Worm (Caenorhabditis elegans) whole organism, L2 larva: ENCODE results near the gene egl-43.

Experiments
- C34F6.9 ChIP-seq: fragments of 150-350 bp; optimal IDR thresholded peaks from 2 replicates; lab custom pipeline; 2014; ENCODE audit warnings: missing biosample characterization, missing genetic modification characterization
- F13H6.1 ChIP-seq: sonication (generic microtip); optimal IDR thresholded peaks from 2 replicates; lab custom pipeline; 2016; ENCODE audit warnings: missing genetic modification characterization, missing compliant biosample characterization
- R02D3.7 ChIP-seq: fragments of 150-350 bp; optimal IDR thresholded peaks from 2 replicates; lab custom pipeline; 2014; ENCODE audit warnings: missing biosample characterization, missing genetic modification characterization
- Y55F3AM.14 ChIP-seq: fragments of 200-800 bp; sonication (Bioruptor generic); optimal IDR thresholded peaks from 2 replicates; lab custom pipeline; 2018; ENCODE audit warnings: mild to moderate bottlenecking, missing genetic modification characterization, missing compliant biosample characterization
- aly-2 ChIP-seq: fragments of 150-350 bp; optimal IDR thresholded peaks from 2 replicates; lab custom pipeline; 2014; ENCODE audit warnings: missing biosample characterization, missing genetic modification characterization
- ama-1 ChIP-seq: fragments of 150-350 bp; optimal IDR thresholded peaks from 2 replicates; lab custom pipeline; 2018; ENCODE audit warnings: inconsistent platforms
- ceh-16 ChIP-seq: fragments of 150-350 bp; optimal IDR thresholded peaks from 2 replicates; lab custom pipeline; 2014; ENCODE audit warnings: missing biosample characterization, missing genetic modification characterization
- crh-2 ChIP-seq: sonication (generic microtip); optimal IDR thresholded peaks from 2 replicates; lab custom pipeline; 2017; ENCODE audit warnings: missing biosample characterization, missing genetic modification characterization
- elt-1 ChIP-seq: fragments of 150-350 bp; optimal IDR thresholded peaks from 2 replicates; lab custom pipeline; 2014; ENCODE audit warnings: missing biosample characterization, missing genetic modification characterization
- elt-3 ChIP-seq: sonication (generic microtip); optimal IDR thresholded peaks from 2 replicates; lab custom pipeline; 2017; ENCODE audit warnings: missing biosample characterization, missing genetic modification characterization
- gmeb-1 ChIP-seq: fragments of 150-350 bp; optimal IDR thresholded peaks from 2 replicates; lab custom pipeline; 2014; ENCODE audit warnings: missing biosample characterization, missing genetic modification characterization
- lin-11 ChIP-seq: fragments of 150-350 bp; sonication (generic microtip); optimal IDR thresholded peaks from 2 replicates; lab custom pipeline; 2014; ENCODE audit warnings: missing biosample characterization, missing genetic modification characterization, inconsistent platforms, mixed read lengths
- lin-13 ChIP-seq: fragments of 150-350 bp; optimal IDR thresholded peaks from 2 replicates; lab custom pipeline; 2014; ENCODE audit warnings: missing biosample characterization, missing genetic modification reagents, missing genetic modification characterization
- lin-39 ChIP-seq: fragments of 150-350 bp; optimal IDR thresholded peaks from 2 replicates; lab custom pipeline; 2014; ENCODE audit warnings: missing biosample characterization, missing genetic modification reagents, missing genetic modification characterization
- lsy-2 ChIP-seq, 2 experiments: fragments of 150-350 bp in 1 of 2; sonication (generic microtip) in 1 of 2; optimal IDR thresholded peaks; 2 replicates each; lab custom pipeline; 2014 to 2017; ENCODE audit warnings: missing biosample characterization in 2 of 2, missing genetic modification characterization in 2 of 2
- mab-5 ChIP-seq: fragments of 150-350 bp; optimal IDR thresholded peaks from 2 replicates; lab custom pipeline; 2014; ENCODE audit warnings: missing biosample characterization, missing genetic modification characterization
- mbf-1 ChIP-seq: sonication (generic microtip); optimal IDR thresholded peaks from 2 replicates; lab custom pipeline; 2017; ENCODE audit warnings: missing biosample characterization, missing genetic modification characterization
- mdl-1 ChIP-seq, 2 experiments: fragments of 150-350 bp in 1 of 2; sonication (generic microtip) in 1 of 2; optimal IDR thresholded peaks; 2 replicates each; lab custom pipeline; 2017; ENCODE audit warnings: missing biosample characterization in 2 of 2, missing genetic modification characterization in 2 of 2
- nhr-11 ChIP-seq: fragments of 150-350 bp; optimal IDR thresholded peaks from 2 replicates; lab custom pipeline; 2014; ENCODE audit warnings: missing biosample characterization, missing genetic modification characterization
- nhr-12 ChIP-seq: fragments of 150-350 bp; optimal IDR thresholded peaks from 2 replicates; lab custom pipeline; 2014; ENCODE audit warnings: missing biosample characterization, missing genetic modification characterization
- nhr-129 ChIP-seq: fragments of 150-350 bp; optimal IDR thresholded peaks from 2 replicates; lab custom pipeline; 2014; ENCODE audit warnings: missing biosample characterization, missing genetic modification characterization
- nhr-23 ChIP-seq: fragments of 150-350 bp; optimal IDR thresholded peaks from 2 replicates; lab custom pipeline; 2014; ENCODE audit warnings: missing biosample characterization, missing genetic modification reagents, missing genetic modification characterization
- nhr-237 ChIP-seq: fragments of 150-350 bp; optimal IDR thresholded peaks from 2 replicates; lab custom pipeline; 2014; ENCODE audit warnings: missing biosample characterization, missing genetic modification characterization
- nhr-25 ChIP-seq: fragments of 150-350 bp; sonication (generic microtip); optimal IDR thresholded peaks from 3 replicates; lab custom pipeline; 2014; ENCODE audit warnings: missing biosample characterization, missing genetic modification characterization
- nhr-77 ChIP-seq: fragments of 150-350 bp; optimal IDR thresholded peaks from 2 replicates; lab custom pipeline; 2014; ENCODE audit warnings: missing biosample characterization, missing genetic modification characterization
- peb-1 ChIP-seq: fragments of 150-350 bp; optimal IDR thresholded peaks from 2 replicates; lab custom pipeline; 2014; ENCODE audit warnings: missing biosample characterization, missing genetic modification characterization
- sem-4 ChIP-seq: fragments of 150-350 bp; optimal IDR thresholded peaks from 2 replicates; lab custom pipeline; 2014; ENCODE audit warnings: missing biosample characterization, missing genetic modification reagents, missing genetic modification characterization
- skn-1 ChIP-seq: sonication (generic microtip); optimal IDR thresholded peaks from 2 replicates; lab custom pipeline; 2017; ENCODE audit warnings: missing biosample characterization, missing genetic modification characterization
- sma-3 ChIP-seq: sonication (generic microtip); optimal IDR thresholded peaks from 2 replicates; lab custom pipeline; 2016; ENCODE audit warnings: missing genetic modification reagents, missing genetic modification characterization, missing compliant biosample characterization
- sma-9 ChIP-seq, 2 experiments: fragments of 150-350 bp in 1 of 2; sonication (generic microtip) in 1 of 2; optimal IDR thresholded peaks; 2 replicates each; lab custom pipeline; 2014 to 2016; ENCODE audit warnings: missing genetic modification characterization in 2 of 2, mild to moderate bottlenecking in 1 of 2, missing biosample characterization in 1 of 2, missing compliant biosample characterization in 1 of 2, missing genetic modification reagents in 1 of 2, moderate library complexity in 1 of 2
- snpc-4 ChIP-seq: fragments of 150-350 bp; optimal IDR thresholded peaks from 2 replicates; lab custom pipeline; 2014; ENCODE audit warnings: missing biosample characterization, missing genetic modification characterization
- unc-39 ChIP-seq: fragments of 150-350 bp; optimal IDR thresholded peaks from 2 replicates; lab custom pipeline; 2014; ENCODE audit warnings: missing biosample characterization, missing genetic modification characterization
- unc-55 ChIP-seq: fragments of 150-350 bp; sonication (generic microtip); optimal IDR thresholded peaks from 3 replicates; lab custom pipeline; 2014; ENCODE audit warnings: missing biosample characterization, missing genetic modification reagents, missing genetic modification characterization
- unc-62 ChIP-seq: fragments of 150-350 bp; optimal IDR thresholded peaks from 2 replicates; lab custom pipeline; 2014; ENCODE audit warnings: missing biosample characterization, missing genetic modification reagents, missing genetic modification characterization

egl-43 gene

DNA sequence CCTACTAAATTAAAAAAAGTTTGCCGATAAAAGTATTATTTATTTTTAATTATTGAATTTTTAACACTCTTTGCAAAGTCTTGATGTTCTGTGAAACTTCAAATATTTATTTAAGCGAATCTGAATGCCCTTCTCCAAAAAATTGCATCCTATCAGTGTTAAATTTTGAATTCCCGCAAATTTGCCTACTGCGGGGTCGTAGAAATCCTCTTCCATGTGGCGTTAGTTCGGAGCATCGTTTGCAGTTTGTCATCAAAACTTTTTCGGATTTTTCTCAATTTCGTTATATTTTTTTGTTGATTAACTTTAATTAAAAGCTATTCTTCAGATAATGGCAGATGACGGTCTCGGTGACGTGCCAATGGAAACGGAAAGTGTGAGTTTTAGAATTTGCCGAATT is 14.6 kb upstream of the egl-43 start, which contains the start of gene ufd-3 (continued):
- TF ChIP-seq elt-1 = no peak

DNA sequence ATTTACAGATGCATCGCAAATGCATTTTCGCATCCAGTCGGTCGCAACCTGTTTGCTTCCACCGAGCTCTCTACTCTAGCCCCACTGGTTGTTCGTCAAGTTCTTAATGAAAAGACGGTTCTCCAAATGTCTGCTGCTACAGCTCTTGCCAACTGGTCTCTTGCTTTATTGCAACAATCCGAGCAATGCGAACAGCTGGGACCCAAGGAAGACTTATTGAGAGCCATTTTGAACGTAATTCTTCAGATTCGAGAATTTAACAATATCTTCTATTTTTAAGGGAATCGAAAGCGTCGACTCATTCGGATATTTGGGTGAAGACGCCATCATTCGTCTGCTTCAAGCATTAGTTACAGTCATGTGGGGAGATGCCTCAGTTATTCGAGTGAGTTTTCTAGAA is 11.7 kb upstream of the egl-43 start:
- TF ChIP-seq nhr-129 (no peak), F13H6.1 (no peak), lin-39 (tag; lab: Kevin White, UChicago) (no peak), nhr-237 (tag; lab: Kevin White, UChicago) (no peak), snpc-4 (tag; lab: Kevin White, UChicago) (no peak), peb-1 (tag; lab: Kevin White, UChicago) (no peak), Y55F3AM.14 (GFP tag; lab: Kevin White, UChicago) (no peak), mdl-1 (tag; optimal IDR thresholded peaks at IDR 0.05; lab: Kevin White, UChicago) (no peak), ama-1 (no peak), elt-3 (tag; lab: Kevin White, UChicago) (no peak), nhr-25 (tag; lab: Kevin White, UChicago) (no peak), nhr-12 (tag; lab: Kevin White, UChicago) (no peak), sma-3 (GFP tag; lab: Kevin White, UChicago) (no peak), unc-39 (tag; lab: Kevin White, UChicago) (no peak), skn-1 (tag; lab: Kevin White, UChicago) (no peak), lin-13 (GFP tag; lab: Kevin White, UChicago) (no peak), lsy-2 (tag; optimal IDR thresholded peaks at IDR 0.05; lab: Kevin White, UChicago) (no peak)

DNA sequence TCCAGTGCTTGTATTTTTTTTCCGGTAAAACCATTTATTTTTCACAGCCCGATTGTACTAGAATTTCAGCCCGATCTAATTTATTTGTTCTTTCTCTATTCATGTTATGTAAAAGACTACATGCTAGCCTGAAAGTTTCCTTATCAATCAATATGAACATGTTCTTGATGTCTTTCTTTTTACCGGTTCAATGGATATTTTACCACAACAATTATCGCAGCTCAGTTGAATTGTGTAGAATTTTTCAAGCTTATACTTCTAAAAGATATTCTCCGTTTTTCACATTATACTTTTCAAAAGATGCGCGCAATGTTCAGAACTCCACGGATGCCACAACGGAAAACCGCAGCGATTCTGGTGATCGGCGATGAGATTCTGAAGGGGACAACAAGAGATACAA is 11.1 kb upstream of the egl-43 start, which contains the start of gene flad-1:
Gene flad-1 (plus strand): TSS at position 301 of the 400 bp plus-strand sequence.
- TF ChIP-seq ceh-16 (tag; lab: Kevin White, UChicago) = no peak
- no peak for TF ChIP-seq R02D3.7 (tag; lab: Kevin White, UChicago)
- TF ChIP-seq sma-3 (GFP tag; lab: Kevin White, UChicago) = no peak
- TF ChIP-seq C34F6.9 (tag; lab: Kevin White, UChicago) = no peak
- no peak for TF ChIP-seq nhr-11 (tag; lab: Kevin White, UChicago)
- TF ChIP-seq unc-55 (GFP tag; lab: Kevin White, UChicago) = no peak
- TF ChIP-seq sma-9 (GFP tag; optimal IDR thresholded peaks at IDR 0.05; lab: Kevin White, UChicago) = no peak
- no peak for TF ChIP-seq sma-9 (tag; optimal IDR thresholded peaks at IDR 0.05; lab: Kevin White, UChicago)
- TF ChIP-seq elt-1 = no peak
- no peak for TF ChIP-seq sem-4
- no peak for TF ChIP-seq nhr-129
- TF ChIP-seq unc-62 = no peak
- TF ChIP-seq elt-3 (tag; lab: Kevin White, UChicago) = no peak
- TF ChIP-seq ama-1 = no peak
- TF ChIP-seq snpc-4 (tag; lab: Kevin White, UChicago) = no peak
- no peak for TF ChIP-seq unc-39 (tag; lab: Kevin White, UChicago)
- TF ChIP-seq aly-2 (tag; lab: Kevin White, UChicago) = no peak
- no peak for TF ChIP-seq nhr-77
- no peak for TF ChIP-seq lin-39 (tag; lab: Kevin White, UChicago)

DNA sequence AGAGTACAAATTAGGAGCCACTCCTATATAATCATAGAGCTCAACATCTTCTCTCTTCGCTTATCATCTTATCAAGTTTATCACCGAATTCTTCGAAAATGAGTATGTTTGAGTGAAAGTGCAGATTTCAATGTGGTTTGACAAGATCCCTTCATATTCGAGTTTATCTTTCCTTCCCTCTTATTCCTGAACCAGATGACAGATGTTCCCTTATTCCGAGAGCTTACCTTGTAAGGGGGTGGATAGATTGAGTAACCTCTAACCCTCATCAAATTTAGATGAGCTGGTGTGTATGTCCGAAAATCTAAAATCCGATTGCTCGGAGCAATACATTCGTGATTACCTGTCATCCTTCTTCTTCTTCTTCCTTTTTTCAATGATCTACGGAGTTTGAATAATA is 6.3 kb upstream of the egl-43 start:
- no peak for TF ChIP-seq gmeb-1 (tag; lab: Kevin White, UChicago)
- TF ChIP-seq skn-1 (tag; lab: Kevin White, UChicago) = no peak

ce11 chrII:9951846-9952245 is 3.1 kb upstream of the egl-43 start:
- TF ChIP-seq peb-1 (tag; lab: Kevin White, UChicago) (no peak), nhr-12 (tag; lab: Kevin White, UChicago) (no peak), nhr-23 (tag; lab: Kevin White, UChicago) (no peak)

DNA sequence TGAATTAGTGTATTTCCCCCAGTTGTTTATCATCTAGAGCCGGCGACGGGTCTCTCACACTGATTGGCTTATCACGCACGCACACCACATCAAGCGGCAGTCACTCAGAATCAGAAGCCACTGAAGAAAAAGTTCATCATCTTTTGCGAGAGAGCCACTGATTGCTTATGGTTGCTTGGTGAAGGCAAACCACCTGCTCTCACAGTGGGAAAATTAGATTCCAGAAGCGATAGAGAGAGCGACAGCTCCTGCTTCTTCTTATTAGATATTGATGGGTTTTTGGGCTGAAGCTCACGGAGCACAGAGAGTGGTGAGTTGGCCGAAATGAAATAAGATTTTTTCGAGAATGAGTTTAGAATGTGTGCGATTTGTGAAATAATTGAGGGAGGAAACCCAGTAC is 1.1 kb downstream of the egl-43 start:
- TF ChIP-seq mbf-1 (tag; lab: Kevin White, UChicago) (no peak), nhr-11 (tag; lab: Kevin White, UChicago) (no peak), lin-11 (tag; lab: Kevin White, UChicago) (peak; percentile 10), mab-5 (no peak), crh-2 (tag; lab: Kevin White, UChicago) (no peak)
- TF ChIP-seq, all 48 proteins: peak for 1
